Fruit fly (Drosophila melanogaster) whole organism, embryonic: ENCODE measurements around the gene CG6142.

Experiments
- Adf1 ChIP-seq: fragments of 200-800 bp; sonication (Bioruptor generic); IDR thresholded peaks from 2 replicates; pipeline ENCODE4 v1.3.6; 2022; ENCODE audit warnings: missing biosample characterization, missing genetic modification characterization
- CG13424 ChIP-seq: fragments of 200-800 bp; sonication (Bioruptor generic); optimal IDR thresholded peaks from 2 replicates; lab custom pipeline; 2019; ENCODE audit warnings: missing biosample characterization, mild to moderate bottlenecking, missing genetic modification characterization, moderate library complexity
- CG14050 ChIP-seq: fragments of 200-800 bp; sonication (Bioruptor generic); IDR thresholded peaks from 3 replicates; pipeline ENCODE4 v1.3.6; 2022; ENCODE audit warnings: missing biosample characterization, missing genetic modification characterization
- CG14667 ChIP-seq: fragments of 200-800 bp; sonication (Bioruptor generic); IDR thresholded peaks from 2 replicates; pipeline ENCODE4 v1.3.6; 2022; ENCODE audit warnings: missing biosample characterization, missing genetic modification characterization
- CG15073 ChIP-seq: fragments of 200-800 bp; sonication (Bioruptor generic); optimal IDR thresholded peaks from 2 replicates; lab custom pipeline; 2016; ENCODE audit warnings: missing biosample characterization, missing genetic modification characterization
- CG16813 ChIP-seq: fragments of 200-800 bp; sonication (Bioruptor generic); IDR thresholded peaks from 3 replicates; pipeline ENCODE4 v1.3.6; 2022; ENCODE audit warnings: missing biosample characterization, missing genetic modification characterization; ENCODE audit not compliant: partially characterized antibody
- CG17385 ChIP-seq: fragments of 200-800 bp; sonication (Bioruptor generic); optimal IDR thresholded peaks from 3 replicates; lab custom pipeline; 2018; ENCODE audit warnings: missing biosample characterization, mild to moderate bottlenecking, missing genetic modification characterization
- CG17912 ChIP-seq: fragments of 200-800 bp; sonication (Bioruptor generic); optimal IDR thresholded peaks from 2 replicates; lab custom pipeline; 2018; ENCODE audit warnings: missing biosample characterization, mild to moderate bottlenecking, missing genetic modification characterization
- CG18599 ChIP-seq: fragments of 200-800 bp; sonication (Bioruptor generic); optimal IDR thresholded peaks from 3 replicates; lab custom pipeline; 2017; ENCODE audit warnings: missing biosample characterization, missing genetic modification characterization, mild to moderate bottlenecking, moderate library complexity, missing genetic modification reagents
- CG2199 ChIP-seq: fragments of 200-800 bp; sonication (Bioruptor generic); IDR thresholded peaks from 3 replicates; pipeline ENCODE4 v1.3.6; 2022; ENCODE audit warnings: missing biosample characterization, missing genetic modification characterization
- CG32772 ChIP-seq: fragments of 200-800 bp; sonication (Bioruptor generic); IDR thresholded peaks from 2 replicates; pipeline ENCODE4 v1.3.6; 2022; ENCODE audit warnings: missing biosample characterization, missing genetic modification characterization
- CG34376 ChIP-seq: fragments of 200-800 bp; sonication (Bioruptor generic); optimal IDR thresholded peaks from 2 replicates; lab custom pipeline; 2018; ENCODE audit warnings: missing biosample characterization, mild to moderate bottlenecking, missing genetic modification characterization
- CG6175 ChIP-seq: fragments of 200-800 bp; sonication (Bioruptor generic); IDR thresholded peaks from 3 replicates; pipeline ENCODE4 v1.3.6; 2022; ENCODE audit warnings: missing biosample characterization, missing genetic modification characterization
- CG7271 ChIP-seq: fragments of 200-800 bp; sonication (Bioruptor generic); optimal IDR thresholded peaks from 2 replicates; lab custom pipeline; 2018; ENCODE audit warnings: missing biosample characterization, mild to moderate bottlenecking, missing genetic modification characterization, moderate library complexity
- CG7963 ChIP-seq: fragments of 200-800 bp; sonication (Bioruptor generic); IDR thresholded peaks from 3 replicates; pipeline ENCODE4 v1.3.6; 2022; ENCODE audit warnings: missing biosample characterization, missing genetic modification characterization; ENCODE audit not compliant: partially characterized antibody
- CG8478 ChIP-seq: fragments of >200 bp; optimal IDR thresholded peaks from 2 replicates; lab custom pipeline; 2018
- CG9437 ChIP-seq: fragments of 200-800 bp; sonication (Bioruptor generic); optimal IDR thresholded peaks from 2 replicates; lab custom pipeline; 2018; ENCODE audit warnings: missing biosample characterization, mild to moderate bottlenecking, missing genetic modification characterization
- CrebB ChIP-seq: fragments of 200-800 bp; sonication (Bioruptor generic); optimal IDR thresholded peaks from 3 replicates; lab custom pipeline; 2018; ENCODE audit warnings: missing biosample characterization, mild to moderate bottlenecking, missing genetic modification characterization
- Deaf1 ChIP-seq: fragments of 200-800 bp; optimal IDR thresholded peaks from 3 replicates; lab custom pipeline; 2019; ENCODE audit warnings: missing biosample characterization, mild to moderate bottlenecking, missing genetic modification characterization, moderate library complexity
- Dip3 ChIP-seq: fragments of 200-800 bp; sonication (Bioruptor generic); optimal IDR thresholded peaks from 3 replicates; lab custom pipeline; 2016; ENCODE audit warnings: missing biosample characterization, missing genetic modification characterization
- ERR ChIP-seq: fragments of 200-800 bp; sonication (Bioruptor generic); optimal IDR thresholded peaks from 2 replicates; lab custom pipeline; 2016; ENCODE audit warnings: missing biosample characterization, missing genetic modification characterization
- Fer1 ChIP-seq: fragments of 200-800 bp; sonication (Bioruptor generic); optimal IDR thresholded peaks from 2 replicates; lab custom pipeline; 2017; ENCODE audit warnings: missing biosample characterization, mild to moderate bottlenecking, missing genetic modification characterization
- Gsc ChIP-seq: fragments of 200-800 bp; sonication (Bioruptor generic); IDR thresholded peaks from 2 replicates; pipeline ENCODE4 v1.3.6; 2022; ENCODE audit warnings: missing biosample characterization, missing genetic modification characterization
- H15 ChIP-seq: fragments of 200-800 bp; sonication (Bioruptor generic); IDR thresholded peaks from 3 replicates; pipeline ENCODE4 v1.3.6; 2022; ENCODE audit warnings: missing biosample characterization, missing genetic modification characterization
- Hr51 ChIP-seq, 2 experiments: fragments of 200-800 bp; sonication (Bioruptor generic); optimal IDR thresholded peaks; 2 replicates in 1 of 2; 3 replicates in 1 of 2; lab custom pipeline; 2016 to 2018; ENCODE audit warnings: missing biosample characterization in 2 of 2, missing genetic modification characterization in 2 of 2, mild to moderate bottlenecking in 1 of 2, moderate library complexity in 1 of 2
- Hsf ChIP-seq: fragments of 200-800 bp; sonication (Bioruptor generic); optimal IDR thresholded peaks from 3 replicates; lab custom pipeline; 2016; ENCODE audit warnings: missing biosample characterization, missing genetic modification characterization
- Jarid2 ChIP-seq: fragments of 200-800 bp; sonication (Bioruptor generic); optimal IDR thresholded peaks from 3 replicates; lab custom pipeline; 2017; ENCODE audit warnings: mild to moderate bottlenecking, missing biosample characterization, missing genetic modification reagents, missing genetic modification characterization
- Lim3 ChIP-seq: fragments of 200-800 bp; sonication (Bioruptor generic); IDR thresholded peaks from 2 replicates; pipeline ENCODE4 v1.3.6; 2022; ENCODE audit warnings: missing biosample characterization, missing genetic modification characterization
- Myb ChIP-seq: fragments of 200-800 bp; sonication (Bioruptor generic); optimal IDR thresholded peaks from 2 replicates; lab custom pipeline; 2016; ENCODE audit warnings: missing biosample characterization, missing genetic modification characterization
- Opbp ChIP-seq: fragments of 200-800 bp; sonication (Bioruptor generic); IDR thresholded peaks from 3 replicates; pipeline ENCODE4 v1.3.6; 2022; ENCODE audit warnings: missing biosample characterization, missing genetic modification characterization; ENCODE audit not compliant: partially characterized antibody
- Usf ChIP-seq: fragments of 200-800 bp; sonication (Bioruptor generic); optimal IDR thresholded peaks from 2 replicates; lab custom pipeline; 2017; ENCODE audit warnings: missing genotype, missing biosample characterization, missing genetic modification characterization
- abd-A ChIP-seq: fragments of 200-800 bp; sonication (Bioruptor generic); optimal IDR thresholded peaks from 3 replicates; lab custom pipeline; 2019; ENCODE audit warnings: missing biosample characterization, mild to moderate bottlenecking, missing genetic modification characterization, moderate library complexity
- amos ChIP-seq: fragments of 200-800 bp; sonication (Bioruptor generic); IDR thresholded peaks from 2 replicates; pipeline ENCODE4 v1.3.6; 2022; ENCODE audit warnings: missing biosample characterization, missing genetic modification characterization; ENCODE audit not compliant: partially characterized antibody
- cad ChIP-seq: fragments of >200 bp; optimal IDR thresholded peaks from 2 replicates; lab custom pipeline; 2017; ENCODE audit warnings: missing biosample characterization, missing genetic modification characterization
- cg ChIP-seq: fragments of 200-800 bp; sonication (Bioruptor generic); optimal IDR thresholded peaks from 3 replicates; lab custom pipeline; 2019; ENCODE audit warnings: missing biosample characterization, mild to moderate bottlenecking, missing genetic modification characterization, moderate library complexity
- emc ChIP-seq: fragments of 200-800 bp; sonication (Bioruptor generic); optimal IDR thresholded peaks from 2 replicates; lab custom pipeline; 2016; ENCODE audit warnings: missing biosample characterization, missing genetic modification characterization
- ewg ChIP-seq: fragments of 200-800 bp; sonication (Bioruptor generic); optimal IDR thresholded peaks from 3 replicates; lab custom pipeline; 2017; ENCODE audit warnings: mild to moderate bottlenecking, missing biosample characterization, missing genetic modification reagents, missing genetic modification characterization
- gcm2 ChIP-seq: fragments of 200-800 bp; sonication (Bioruptor generic); optimal IDR thresholded peaks from 2 replicates; lab custom pipeline; 2016; ENCODE audit warnings: missing biosample characterization, missing genetic modification characterization
- lab ChIP-seq: fragments of 200-800 bp; sonication (Bioruptor generic); optimal IDR thresholded peaks from 3 replicates; lab custom pipeline; 2017; ENCODE audit warnings: missing biosample characterization, missing genetic modification characterization, mild to moderate bottlenecking, moderate library complexity, missing genetic modification reagents
- pan ChIP-seq, 4 experiments: fragments of >200 bp in 3 of 4; fragments of 200-800 bp in 1 of 4; sonication (Bioruptor generic) in 1 of 4; optimal IDR thresholded peaks in 3 of 4; IDR thresholded peaks in 1 of 4; 2 replicates each; pipeline versions ENCODE4 v1.3.6 to Lab custom; 2017 to 2022; ENCODE audit warnings: missing biosample characterization in 2 of 4, missing genetic modification characterization in 2 of 4, mixed read lengths in 1 of 4
- phol ChIP-seq: fragments of 200-800 bp; sonication (Bioruptor generic); optimal IDR thresholded peaks from 3 replicates; lab custom pipeline; 2018; ENCODE audit warnings: missing biosample characterization, mild to moderate bottlenecking, missing genetic modification characterization, moderate library complexity
- prd ChIP-seq, 3 experiments: fragments of >200 bp in 2 of 3; fragments of 200-800 bp in 1 of 3; sonication (Bioruptor generic) in 1 of 3; optimal IDR thresholded peaks in 2 of 3; IDR thresholded peaks in 1 of 3; 2 replicates in 2 of 3; 3 replicates in 1 of 3; pipeline versions ENCODE4 v1.3.6 to Lab custom; 2017 to 2022; ENCODE audit warnings: missing biosample characterization in 1 of 3, missing genetic modification characterization in 1 of 3
- scrt ChIP-seq: fragments of 200-800 bp; sonication (Bioruptor generic); optimal IDR thresholded peaks from 2 replicates; lab custom pipeline; 2018; ENCODE audit warnings: missing biosample characterization, mild to moderate bottlenecking, missing genetic modification characterization, moderate library complexity
- sna ChIP-seq: fragments of 200-800 bp; sonication (Bioruptor generic); IDR thresholded peaks from 2 replicates; pipeline ENCODE4 v1.3.6; 2022; ENCODE audit warnings: missing biosample characterization, missing genetic modification characterization; ENCODE audit not compliant: partially characterized antibody
- sqz ChIP-seq: fragments of 200-800 bp; sonication (Bioruptor generic); optimal IDR thresholded peaks from 3 replicates; lab custom pipeline; 2018; ENCODE audit warnings: missing biosample characterization, mild to moderate bottlenecking, missing genetic modification characterization
- tll ChIP-seq, 2 experiments: fragments of 200-800 bp in 1 of 2; fragments of >200 bp in 1 of 2; sonication (Bioruptor generic) in 1 of 2; optimal IDR thresholded peaks; 2 replicates each; lab custom pipeline; 2017 to 2019; ENCODE audit warnings: missing biosample characterization in 2 of 2, missing genetic modification characterization in 2 of 2, mild to moderate bottlenecking in 1 of 2, moderate library complexity in 1 of 2
- trem ChIP-seq: fragments of 200-800 bp; optimal IDR thresholded peaks from 3 replicates; lab custom pipeline; 2019; ENCODE audit warnings: missing biosample characterization, mild to moderate bottlenecking, missing genetic modification characterization, moderate library complexity
- wdn ChIP-seq: fragments of 200-800 bp; sonication (Bioruptor generic); IDR thresholded peaks from 2 replicates; pipeline ENCODE4 v1.3.6; 2022; ENCODE audit warnings: missing biosample characterization, missing genetic modification characterization

CG6142 gene

DNA sequence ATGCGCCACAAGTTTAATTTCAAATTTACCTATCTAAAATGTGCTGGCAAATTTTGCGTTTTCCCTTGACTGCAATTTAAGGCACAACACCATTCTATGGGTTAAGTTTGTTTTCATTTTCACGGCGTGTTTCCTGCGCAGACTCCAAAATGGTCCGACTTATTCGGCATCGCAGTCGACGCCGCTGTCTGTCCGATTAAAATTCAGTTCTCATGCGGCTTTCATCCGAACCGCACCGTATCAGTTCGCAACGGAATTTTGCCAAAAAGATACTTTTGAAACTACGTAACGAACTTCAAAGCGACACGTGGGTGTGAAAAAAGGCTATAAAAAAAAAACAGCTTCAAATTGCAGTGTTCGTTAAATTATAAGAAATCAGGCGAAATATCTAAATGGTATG, 37.7 kb downstream of the CG6142 start, which contains the start of gene CG31323:
Gene CG31323 (plus strand): TSS at position 204 of the 400 bp plus-strand sequence.
- TF ChIP-seq CG9437 (GFP tag; lab: Kevin White, UChicago) (peak; percentile 46), cad (GFP tag; lab: Kevin White, UChicago) (no peak), amos (GFP tag; lab: Robert Waterston, UW) (no peak), CG8478 (no peak), wdn (GFP tag; lab: Robert Waterston, UW) (no peak), Deaf1 (tag; lab: Kevin White, UChicago) (peak; percentile 80), CG34376 (GFP tag; lab: Kevin White, UChicago) (no peak), Gsc (no peak), CrebB (tag; lab: Kevin White, UChicago) (no peak), abd-A (peak; percentile 34), ERR (no peak), CG18599 (GFP tag; lab: Kevin White, UChicago) (peak; percentile 0), gcm2 (GFP tag; lab: Kevin White, UChicago) (no peak), CG15073 (GFP tag; lab: Kevin White, UChicago) (no peak), CG17912 (GFP tag; lab: Kevin White, UChicago) (no peak), Adf1 (GFP tag; lab: Robert Waterston, UW) (peak; percentile 58), ewg (peak; percentile 74), Jarid2 (GFP tag; lab: Kevin White, UChicago) (peak; percentile 51)

DNA sequence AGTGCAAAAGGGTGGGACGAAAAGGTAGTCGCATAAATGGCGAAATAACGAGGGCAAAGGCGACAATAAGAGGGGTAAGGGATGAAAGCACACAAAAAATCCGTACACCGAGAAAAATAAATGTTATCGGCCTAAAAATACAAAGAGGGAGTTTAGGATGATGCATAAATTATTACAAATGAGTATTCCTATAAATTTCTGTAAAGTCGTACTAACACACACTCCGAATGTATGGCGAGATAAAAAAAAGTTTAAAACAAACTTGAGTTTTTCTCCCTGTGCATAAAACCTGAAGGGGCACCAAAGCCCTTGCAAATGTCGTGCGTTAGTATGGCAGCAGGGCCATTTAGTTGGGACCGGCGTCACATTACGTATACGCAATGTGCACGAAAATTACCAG, 39.1 kb downstream of the CG6142 start:
- no peak for TF ChIP-seq sna (GFP tag; lab: Robert Waterston, UW)
- TF ChIP-seq sqz (GFP tag; lab: Kevin White, UChicago): peak; percentile 55
- TF ChIP-seq CG2199 (GFP tag; lab: Robert Waterston, UW): no peak
- TF ChIP-seq CG7271 (tag; lab: Kevin White, UChicago): no peak
- no peak for TF ChIP-seq trem (tag; lab: Kevin White, UChicago)
- no peak for TF ChIP-seq cg (GFP tag; lab: Kevin White, UChicago)
- 0 out of 2 replicates have a peak, but pooled peaks have one; percentile 24 for TF ChIP-seq CG32772 (GFP tag; lab: Robert Waterston, UW)
- peak; percentile 40; the same call in 1 of the 2 replicates for TF ChIP-seq CG14667 (GFP tag; lab: Robert Waterston, UW)
- no peak for TF ChIP-seq prd (optimal IDR thresholded peaks at IDR 0.05; lab: Kevin White, UChicago)
- peak; percentile 56; the same call in 1 of the 3 replicates for TF ChIP-seq prd (GFP tag; IDR thresholded peaks at IDR 0.05; lab: Robert Waterston, UW)
- TF ChIP-seq CG17385 (GFP tag; lab: Kevin White, UChicago): peak; percentile 18
- TF ChIP-seq Usf: no peak
- TF ChIP-seq phol: no peak
- no peak for TF ChIP-seq tll (GFP tag; optimal IDR thresholded peaks at IDR 0.05; lab: Kevin White, UChicago)
- no peak for TF ChIP-seq Lim3 (GFP tag; lab: Robert Waterston, UW)
- peak; percentile 34; the same call in 1 of the 3 replicates for TF ChIP-seq CG14050 (GFP tag; lab: Robert Waterston, UW)
- peak in 1 of 2 experiments; percentile 50 for TF ChIP-seq Hr51 (GFP tag; optimal IDR thresholded peaks at IDR 0.05; lab: Kevin White, UChicago)
- no peak for TF ChIP-seq Opbp (GFP tag; lab: Robert Waterston, UW)
- peak; percentile 51; the same call in 1 of the 3 replicates for TF ChIP-seq CG6175 (GFP tag; lab: Robert Waterston, UW)
- TF ChIP-seq CG7963 (GFP tag; lab: Robert Waterston, UW): no peak
- TF ChIP-seq emc (GFP tag; lab: Kevin White, UChicago): peak; percentile 18
- TF ChIP-seq Hsf (GFP tag; lab: Kevin White, UChicago): peak; percentile 17
- TF ChIP-seq scrt (GFP tag; lab: Kevin White, UChicago): peak; percentile 71
- TF ChIP-seq CG16813 (GFP tag; lab: Robert Waterston, UW): no peak
- TF ChIP-seq Fer1 (GFP tag; lab: Kevin White, UChicago): peak; percentile 87
- TF ChIP-seq Dip3: peak; percentile 31
- no peak for TF ChIP-seq pan (optimal IDR thresholded peaks at IDR 0.05; lab: Kevin White, UChicago)
- TF ChIP-seq pan (GFP tag; optimal IDR thresholded peaks at IDR 0.05 in 1 of 2, IDR thresholded peaks at IDR 0.05 in 1 of 2): peak in 1 of 2 experiments; percentile 56
- peak; percentile 40 for TF ChIP-seq CG13424 (tag; lab: Kevin White, UChicago)
- 0 out of 3 replicates have a peak, but pooled peaks have one; percentile 10 for TF ChIP-seq H15 (GFP tag; lab: Robert Waterston, UW)
- TF ChIP-seq Myb (GFP tag; lab: Kevin White, UChicago): peak; percentile 27
- TF ChIP-seq lab (GFP tag; lab: Kevin White, UChicago): peak; percentile 88
